Fruit fly (Drosophila melanogaster): ENCODE measurements around the gene CG5966.
A peak's percentile ranks its signal among the peaks of the same experiment; 100 is the strongest.

dm6 chrX:5977113-5977512 lies 11.5 kb upstream of the CG5966 start:
- TF ChIP-seq Pif1B (GFP tag; optimal IDR thresholded peaks at IDR 0.05) (no peak), Snoo (tag; optimal IDR thresholded peaks at IDR 0.05) (no peak), CG9948 (tag; optimal IDR thresholded peaks at IDR 0.05) (no peak), CG15710 (tag; optimal IDR thresholded peaks at IDR 0.05) (no peak), rn (GFP tag; IDR thresholded peaks at IDR 0.05) (peak; percentile 10; the same call in 1 of the 2 replicates), CG4496 (GFP tag; IDR thresholded peaks at IDR 0.05) (0 out of 3 replicates have a peak, but pooled peaks have one; percentile 31), CG32121 (GFP tag; IDR thresholded peaks at IDR 0.05) (peak; percentile 57; the same call in 1 of the 2 replicates)

All from whole organism, pupa.